Worm (Caenorhabditis elegans) whole organism, L3 larva: ENCODE measurements around the gene F49F1.10.
"Not testable (repeated sequence)": the region's sequence is repeated elsewhere in the genome, so short reads cannot be mapped to it uniquely, and the experiment has no call there.

Experiments used
- ceh-82 ChIP-seq: fragments of 150-350 bp; optimal IDR thresholded peaks from 2 replicates; lab custom pipeline; 2014; ENCODE audit warnings: missing biosample characterization, missing genetic modification characterization
- ceh-9 ChIP-seq: sonication (generic microtip); optimal IDR thresholded peaks from 2 replicates; lab custom pipeline; 2018; ENCODE audit warnings: missing biosample characterization, missing genetic modification characterization
- elt-1 ChIP-seq: fragments of 150-350 bp; optimal IDR thresholded peaks from 2 replicates; lab custom pipeline; 2014; ENCODE audit warnings: missing biosample characterization, missing genetic modification characterization
- fkh-10 ChIP-seq: sonication (generic microtip); optimal IDR thresholded peaks from 2 replicates; lab custom pipeline; 2017; ENCODE audit warnings: missing biosample characterization, missing genetic modification reagents, missing genetic modification characterization
- lin-15B ChIP-seq: fragments of 150-350 bp; optimal IDR thresholded peaks from 2 replicates; lab custom pipeline; 2014; ENCODE audit warnings: missing biosample characterization, missing genetic modification characterization
- nfya-1 ChIP-seq: sonication (generic microtip); optimal IDR thresholded peaks from 2 replicates; lab custom pipeline; 2017; ENCODE audit warnings: missing genetic modification characterization, mild to moderate bottlenecking, missing compliant biosample characterization, antibody characterized with exemption, moderate library complexity; ENCODE audit not compliant: insufficient read depth
- nhr-11 ChIP-seq: fragments of 150-350 bp; optimal IDR thresholded peaks from 2 replicates; lab custom pipeline; 2014; ENCODE audit warnings: missing biosample characterization, missing genetic modification characterization
- nhr-25 ChIP-seq: sonication (generic microtip); optimal IDR thresholded peaks from 2 replicates; lab custom pipeline; 2017; ENCODE audit warnings: missing biosample characterization, missing genetic modification characterization
- nhr-77 ChIP-seq: fragments of 150-350 bp; optimal IDR thresholded peaks from 2 replicates; lab custom pipeline; 2014; ENCODE audit warnings: missing biosample characterization, missing genetic modification characterization
- pha-4 ChIP-seq: fragments of 150-350 bp; optimal IDR thresholded peaks from 2 replicates; lab custom pipeline; 2014; ENCODE audit warnings: missing biosample characterization, missing genetic modification reagents, missing genetic modification characterization
- skn-1 ChIP-seq: fragments of 150-350 bp; optimal IDR thresholded peaks from 2 replicates; lab custom pipeline; 2014; ENCODE audit warnings: missing biosample characterization, missing genetic modification characterization
- unc-39 ChIP-seq: sonication (generic microtip); optimal IDR thresholded peaks from 4 replicates; lab custom pipeline; 2017; ENCODE audit warnings: missing biosample characterization, missing genetic modification characterization
- unc-62 ChIP-seq: fragments of 150-350 bp; sonication (generic microtip); optimal IDR thresholded peaks from 4 replicates; lab custom pipeline; 2014; ENCODE audit warnings: missing biosample characterization, missing genetic modification reagents, missing genetic modification characterization

ce11 chrIV:4142986-4143385, 4.1 kb upstream of the F49F1.10 start, which contains the start of gene F49F1.12:
- TF ChIP-seq nhr-77 (tag; lab: Kevin White, UChicago); nhr-25; nhr-11 (tag; lab: Kevin White, UChicago); lin-15B (tag; lab: Kevin White, UChicago); pha-4; ceh-82 (tag; lab: Kevin White, UChicago); skn-1 (tag; lab: Kevin White, UChicago); nfya-1 (tag; lab: Kevin White, UChicago); ceh-9 (tag; lab: Kevin White, UChicago); fkh-10; elt-1 (tag; lab: Kevin White, UChicago); unc-39 (tag; lab: Kevin White, UChicago); unc-62: not testable (repeated sequence)
